Fruit fly (Drosophila melanogaster) whole organism, embryonic: Measurements from ENCODE around the gene Pcyt1.
A peak's percentile ranks its signal among the peaks of the same experiment; 100 is the strongest.

Experiments
- Antp ChIP-seq: fragments of 200-800 bp; sonication (Bioruptor generic); optimal IDR thresholded peaks from 3 replicates; lab custom pipeline; 2016; ENCODE audit warnings: missing biosample characterization, missing genetic modification characterization
- Bteb2 ChIP-seq: fragments of 200-800 bp; sonication (Bioruptor generic); optimal IDR thresholded peaks from 2 replicates; lab custom pipeline; 2016; ENCODE audit warnings: missing biosample characterization, missing genetic modification characterization
- CG11504 ChIP-seq: fragments of 200-800 bp; sonication (Bioruptor generic); optimal IDR thresholded peaks from 3 replicates; lab custom pipeline; 2019; ENCODE audit warnings: missing biosample characterization, mild to moderate bottlenecking, missing genetic modification characterization, moderate library complexity
- CG12744 ChIP-seq: fragments of 200-800 bp; sonication (Bioruptor generic); optimal IDR thresholded peaks from 2 replicates; lab custom pipeline; 2016; ENCODE audit warnings: missing biosample characterization, missing genetic modification characterization
- CG13624 ChIP-seq: fragments of 200-800 bp; sonication (Bioruptor generic); optimal IDR thresholded peaks from 2 replicates; lab custom pipeline; 2016; ENCODE audit warnings: missing biosample characterization, missing genetic modification characterization
- CG1602 ChIP-seq: fragments of 200-800 bp; sonication (Bioruptor generic); optimal IDR thresholded peaks from 3 replicates; lab custom pipeline; 2016; ENCODE audit warnings: missing biosample characterization, missing genetic modification characterization
- CG17328 ChIP-seq: fragments of 200-800 bp; sonication (Bioruptor generic); IDR thresholded peaks from 2 replicates; pipeline ENCODE4 v1.3.6; 2022; ENCODE audit warnings: missing biosample characterization, missing genetic modification characterization
- CG17912 ChIP-seq: fragments of 200-800 bp; sonication (Bioruptor generic); optimal IDR thresholded peaks from 2 replicates; lab custom pipeline; 2018; ENCODE audit warnings: missing biosample characterization, mild to moderate bottlenecking, missing genetic modification characterization
- CG18599 ChIP-seq: fragments of 200-800 bp; sonication (Bioruptor generic); optimal IDR thresholded peaks from 3 replicates; lab custom pipeline; 2017; ENCODE audit warnings: missing biosample characterization, missing genetic modification characterization, mild to moderate bottlenecking, moderate library complexity, missing genetic modification reagents
- CG31441 ChIP-seq: fragments of 200-800 bp; sonication (Bioruptor generic); IDR thresholded peaks from 2 replicates; pipeline ENCODE4 v1.3.6; 2022; ENCODE audit warnings: missing biosample characterization, missing genetic modification characterization
- CG3281 ChIP-seq: fragments of 200-800 bp; sonication (Bioruptor generic); optimal IDR thresholded peaks from 3 replicates; lab custom pipeline; 2017; ENCODE audit warnings: missing biosample characterization, mild to moderate bottlenecking, missing genetic modification characterization
- CG3726 ChIP-seq: fragments of 200-800 bp; sonication (Bioruptor generic); IDR thresholded peaks from 3 replicates; pipeline ENCODE4, ENCODE4 v1.3.6; 2022; ENCODE audit warnings: missing biosample characterization, missing genetic modification characterization
- CG4360 ChIP-seq: fragments of 200-800 bp; sonication (Bioruptor generic); IDR thresholded peaks from 2 replicates; pipeline ENCODE4 v1.3.6; 2022; ENCODE audit warnings: missing biosample characterization, missing genetic modification characterization
- CG4730 ChIP-seq: fragments of 200-800 bp; sonication (Bioruptor generic); IDR thresholded peaks from 2 replicates; pipeline ENCODE4 v1.3.6; 2022; ENCODE audit warnings: missing biosample characterization, missing genetic modification characterization
- CG6689 ChIP-seq: fragments of 200-800 bp; sonication (Bioruptor generic); IDR thresholded peaks from 2 replicates; pipeline ENCODE4 v1.3.6; 2022; ENCODE audit warnings: missing biosample characterization, missing genetic modification characterization
- CG6813 ChIP-seq: fragments of 200-800 bp; sonication (Bioruptor generic); optimal IDR thresholded peaks from 2 replicates; lab custom pipeline; 2017; ENCODE audit warnings: missing biosample characterization, missing genetic modification characterization, mild to moderate bottlenecking, moderate library complexity, missing genetic modification reagents
- CG8281 ChIP-seq: fragments of 200-800 bp; sonication (Bioruptor generic); optimal IDR thresholded peaks from 2 replicates; lab custom pipeline; 2018; ENCODE audit warnings: missing biosample characterization, mild to moderate bottlenecking, missing genetic modification characterization, moderate library complexity
- CG8388 ChIP-seq: fragments of 200-800 bp; sonication (Bioruptor generic); optimal IDR thresholded peaks from 2 replicates; lab custom pipeline; 2019; ENCODE audit warnings: missing biosample characterization, mild to moderate bottlenecking, missing genetic modification characterization, moderate library complexity
- CG9215 ChIP-seq: fragments of 200-800 bp; sonication (Bioruptor generic); IDR thresholded peaks from 2 replicates; pipeline ENCODE4 v1.3.6; 2022; ENCODE audit warnings: missing biosample characterization, missing genetic modification characterization
- CG9932 ChIP-seq: fragments of 200-800 bp; sonication (Bioruptor generic); IDR thresholded peaks from 2 replicates; pipeline ENCODE4 v1.3.6; 2022; ENCODE audit warnings: missing biosample characterization, missing genetic modification characterization
- CrebB ChIP-seq: fragments of 200-800 bp; sonication (Bioruptor generic); optimal IDR thresholded peaks from 3 replicates; lab custom pipeline; 2018; ENCODE audit warnings: missing biosample characterization, mild to moderate bottlenecking, missing genetic modification characterization
- Dll ChIP-seq: fragments of 200-800 bp; sonication (Bioruptor generic); IDR thresholded peaks from 4 replicates; pipeline ENCODE4 v1.3.6; 2022; ENCODE audit warnings: missing biosample characterization, missing genetic modification characterization; ENCODE audit not compliant: partially characterized antibody
- E2f1 ChIP-seq: fragments of 200-800 bp; sonication (Bioruptor generic); IDR thresholded peaks from 2 replicates; pipeline ENCODE4 v1.3.6; 2022; ENCODE audit warnings: missing biosample characterization, missing genetic modification characterization
- Fer1 ChIP-seq: fragments of 200-800 bp; sonication (Bioruptor generic); optimal IDR thresholded peaks from 2 replicates; lab custom pipeline; 2017; ENCODE audit warnings: missing biosample characterization, mild to moderate bottlenecking, missing genetic modification characterization
- HLH54F ChIP-seq: fragments of 200-800 bp; sonication (Bioruptor generic); optimal IDR thresholded peaks from 3 replicates; lab custom pipeline; 2016; ENCODE audit warnings: missing biosample characterization, missing genetic modification characterization
- HLHmδ ChIP-seq: fragments of 200-800 bp; sonication (Bioruptor generic); optimal IDR thresholded peaks from 2 replicates; lab custom pipeline; 2018; ENCODE audit warnings: missing biosample characterization, mild to moderate bottlenecking, missing genetic modification characterization, moderate library complexity
- Hsf ChIP-seq: fragments of 200-800 bp; sonication (Bioruptor generic); optimal IDR thresholded peaks from 3 replicates; lab custom pipeline; 2016; ENCODE audit warnings: missing biosample characterization, missing genetic modification characterization
- Lhr ChIP-seq: fragments of 200-800 bp; sonication (Bioruptor generic); optimal IDR thresholded peaks from 3 replicates; lab custom pipeline; 2017; ENCODE audit warnings: mild to moderate bottlenecking, missing biosample characterization, missing genetic modification reagents, missing genetic modification characterization
- Lpt ChIP-seq: fragments of >200 bp; optimal IDR thresholded peaks from 2 replicates; lab custom pipeline; 2018; ENCODE audit warnings: missing biosample characterization, missing genetic modification characterization
- NC2β ChIP-seq: fragments of 200-800 bp; sonication (Bioruptor generic); optimal IDR thresholded peaks from 2 replicates; lab custom pipeline; 2016; ENCODE audit warnings: missing biosample characterization, missing genetic modification characterization
- NK7.1 ChIP-seq: fragments of 200-800 bp; sonication (Bioruptor generic); optimal IDR thresholded peaks from 3 replicates; lab custom pipeline; 2016; ENCODE audit warnings: missing biosample characterization, missing genetic modification characterization
- Nf-YB ChIP-seq: fragments of 200-800 bp; sonication (Bioruptor generic); optimal IDR thresholded peaks from 3 replicates; lab custom pipeline; 2019; ENCODE audit warnings: missing biosample characterization, mild to moderate bottlenecking, missing genetic modification characterization, moderate library complexity
- NfI ChIP-seq: fragments of 200-800 bp; sonication (Bioruptor generic); optimal IDR thresholded peaks from 3 replicates; lab custom pipeline; 2018; ENCODE audit warnings: missing biosample characterization, mild to moderate bottlenecking, missing genetic modification characterization, moderate library complexity
- Ptx1 ChIP-seq: fragments of 200-800 bp; sonication (Bioruptor generic); IDR thresholded peaks from 2 replicates; pipeline ENCODE4 v1.3.6; 2022; ENCODE audit warnings: missing biosample characterization, missing genetic modification characterization
- Ravus ChIP-seq: fragments of 200-800 bp; sonication (Bioruptor generic); IDR thresholded peaks from 2 replicates; pipeline ENCODE4 v1.3.6; 2022; ENCODE audit warnings: missing biosample characterization, missing genetic modification characterization
- Xrp1 ChIP-seq: fragments of 200-800 bp; sonication (Bioruptor generic); IDR thresholded peaks from 2 replicates; pipeline ENCODE4 v1.3.6; 2022; ENCODE audit warnings: missing biosample characterization, missing genetic modification characterization
- aop ChIP-seq: fragments of 200-800 bp; sonication (Bioruptor generic); IDR thresholded peaks from 2 replicates; pipeline ENCODE4 v1.3.6; 2022; ENCODE audit warnings: missing biosample characterization, missing genetic modification characterization
- bab2 ChIP-seq: fragments of 200-800 bp; sonication (Bioruptor generic); optimal IDR thresholded peaks from 2 replicates; lab custom pipeline; 2016; ENCODE audit warnings: missing biosample characterization, missing genetic modification characterization
- bbx ChIP-seq: fragments of 200-800 bp; sonication (Bioruptor generic); IDR thresholded peaks from 2 replicates; pipeline ENCODE4 v1.3.6; 2022; ENCODE audit warnings: missing biosample characterization, missing genetic modification characterization; ENCODE audit not compliant: partially characterized antibody
- bigmax ChIP-seq: fragments of 200-800 bp; sonication (Bioruptor generic); optimal IDR thresholded peaks from 2 replicates; lab custom pipeline; 2018; ENCODE audit warnings: missing biosample characterization, mild to moderate bottlenecking, missing genetic modification characterization
- btn ChIP-seq: fragments of 200-800 bp; sonication (Bioruptor generic); optimal IDR thresholded peaks from 2 replicates; lab custom pipeline; 2016; ENCODE audit warnings: missing biosample characterization, missing genetic modification characterization
- crp ChIP-seq, 2 experiments: fragments of 200-800 bp; sonication (Bioruptor generic); optimal IDR thresholded peaks; 2 replicates in 1 of 2; 3 replicates in 1 of 2; lab custom pipeline; 2017; ENCODE audit warnings: missing biosample characterization in 2 of 2, missing genetic modification characterization in 2 of 2, mild to moderate bottlenecking in 1 of 2, moderate library complexity in 1 of 2
- disco-r ChIP-seq: fragments of 200-800 bp; sonication (Bioruptor generic); optimal IDR thresholded peaks from 2 replicates; lab custom pipeline; 2016; ENCODE audit warnings: missing biosample characterization, missing genetic modification characterization
- esg ChIP-seq: fragments of 200-800 bp; sonication (Bioruptor generic); conservative IDR thresholded peaks from 2 replicates; pipeline ENCODE4 v1.3.6; 2022; ENCODE audit warnings: missing biosample characterization, missing genetic modification characterization
- gt ChIP-seq: fragments of 200-800 bp; sonication (Bioruptor generic); IDR thresholded peaks from 2 replicates; pipeline ENCODE4 v1.3.6; 2022; ENCODE audit warnings: missing biosample characterization, missing genetic modification characterization
- ind ChIP-seq: fragments of 200-800 bp; sonication (Bioruptor generic); optimal IDR thresholded peaks from 3 replicates; lab custom pipeline; 2016; ENCODE audit warnings: missing biosample characterization, missing genetic modification characterization
- mirr ChIP-seq: fragments of 200-800 bp; sonication (Bioruptor generic); optimal IDR thresholded peaks from 3 replicates; lab custom pipeline; 2018; ENCODE audit warnings: missing biosample characterization, mild to moderate bottlenecking, missing genetic modification characterization
- oc ChIP-seq: fragments of 200-800 bp; sonication (Bioruptor generic); optimal IDR thresholded peaks from 2 replicates; lab custom pipeline; 2018; ENCODE audit warnings: missing biosample characterization, mild to moderate bottlenecking, missing genetic modification characterization, moderate library complexity
- rib ChIP-seq: fragments of 200-800 bp; sonication (Bioruptor generic); IDR thresholded peaks from 2 replicates; pipeline ENCODE4 v1.3.6; 2022; ENCODE audit warnings: missing biosample characterization, missing genetic modification characterization
- seq ChIP-seq: fragments of 200-800 bp; sonication (Bioruptor generic); IDR thresholded peaks from 2 replicates; pipeline ENCODE4 v1.3.6; 2022; ENCODE audit warnings: missing biosample characterization, missing genetic modification characterization
- toy ChIP-seq: fragments of 200-800 bp; sonication (Bioruptor generic); IDR thresholded peaks from 2 replicates; pipeline ENCODE4 v1.3.6; 2022; ENCODE audit warnings: missing biosample characterization, missing genetic modification characterization
- trem ChIP-seq: fragments of 200-800 bp; optimal IDR thresholded peaks from 3 replicates; lab custom pipeline; 2019; ENCODE audit warnings: missing biosample characterization, mild to moderate bottlenecking, missing genetic modification characterization, moderate library complexity

The Pcyt1 gene

DNA sequence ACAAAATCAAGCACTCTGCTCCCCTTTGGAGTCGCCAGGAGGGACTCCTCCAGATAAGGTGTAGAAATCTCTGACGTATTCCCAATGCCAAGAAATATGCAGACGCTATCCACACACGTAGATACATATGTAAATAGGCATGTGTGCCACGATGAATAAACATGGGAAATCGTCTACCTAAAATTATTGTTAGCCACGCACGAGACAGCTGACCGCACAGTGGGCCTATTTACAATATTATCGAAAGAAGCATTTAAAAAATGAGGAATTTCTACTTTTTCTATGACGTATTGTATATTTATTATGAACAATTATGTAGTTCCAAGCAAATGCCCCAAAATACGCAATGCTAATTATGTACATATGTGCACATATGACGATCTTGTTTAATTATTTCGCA, 3.3 kb downstream of the Pcyt1 start (continued):
- TF ChIP-seq Dll (GFP tag; lab: Robert Waterston, UW): no peak
- peak; percentile 30; the same call in 1 of the 2 replicates for TF ChIP-seq CG9932 (GFP tag; lab: Robert Waterston, UW)
- no peak for TF ChIP-seq aop
- TF ChIP-seq CG9215: peak; percentile 30; the same call in 1 of the 2 replicates
- no peak for TF ChIP-seq Ptx1 (GFP tag; lab: Robert Waterston, UW)
- TF ChIP-seq rib: no peak
- TF ChIP-seq Xrp1 (GFP tag; lab: Robert Waterston, UW): peak; percentile 53
- TF ChIP-seq Nf-YB: no peak
- TF ChIP-seq NfI: no peak
- TF ChIP-seq btn (GFP tag; lab: Kevin White, UChicago): no peak
- TF ChIP-seq HLHmδ (GFP tag; lab: Kevin White, UChicago): no peak
- TF ChIP-seq CrebB (tag; lab: Kevin White, UChicago): no peak
- no peak for TF ChIP-seq CG3726 (GFP tag; lab: Robert Waterston, UW)
- TF ChIP-seq seq (GFP tag; lab: Robert Waterston, UW): 0 out of 2 replicates have a peak, but pooled peaks have one; percentile 33
- TF ChIP-seq CG8388: no peak
- no peak for TF ChIP-seq disco-r (GFP tag; lab: Kevin White, UChicago)
- peak; percentile 11 for TF ChIP-seq CG18599 (GFP tag; lab: Kevin White, UChicago)
- 0 out of 2 replicates have a peak, but pooled peaks have one; percentile 42 for TF ChIP-seq CG4360 (GFP tag; lab: Robert Waterston, UW)
- TF ChIP-seq NK7.1 (GFP tag; lab: Kevin White, UChicago): no peak
- no peak for TF ChIP-seq oc
- TF ChIP-seq Bteb2 (GFP tag; lab: Kevin White, UChicago): no peak
- no peak for TF ChIP-seq Lpt (GFP tag; lab: Kevin White, UChicago)
- peak in 1 of 2 experiments; percentile 54 for TF ChIP-seq crp (GFP tag; optimal IDR thresholded peaks at IDR 0.05; lab: Kevin White, UChicago)
- peak; percentile 46 for TF ChIP-seq mirr (GFP tag; lab: Kevin White, UChicago)
- TF ChIP-seq esg (GFP tag; lab: Robert Waterston, UW): no peak; the same call in 1 of the 2 replicates
- no peak for TF ChIP-seq Ravus (GFP tag; lab: Robert Waterston, UW)
- no peak for TF ChIP-seq E2f1 (GFP tag; lab: Robert Waterston, UW)
- TF ChIP-seq Antp (GFP tag; lab: Kevin White, UChicago): no peak
- peak; percentile 35 for TF ChIP-seq CG11504
- 0 out of 2 replicates have a peak, but pooled peaks have one; percentile 20 for TF ChIP-seq CG6689 (GFP tag; lab: Robert Waterston, UW)
- TF ChIP-seq trem: no peak
- TF ChIP-seq Lhr (GFP tag; lab: Kevin White, UChicago): no peak
- no peak for TF ChIP-seq gt (GFP tag; lab: Robert Waterston, UW)
- peak; percentile 20 for TF ChIP-seq bab2 (GFP tag; lab: Kevin White, UChicago)
- peak; percentile 32 for TF ChIP-seq CG6813 (GFP tag; lab: Kevin White, UChicago)
- no peak for TF ChIP-seq CG12744 (GFP tag; lab: Kevin White, UChicago)
- no peak for TF ChIP-seq Hsf (GFP tag; lab: Kevin White, UChicago)
- no peak for TF ChIP-seq ind
- no peak for TF ChIP-seq CG31441 (GFP tag; lab: Robert Waterston, UW)
- no peak for TF ChIP-seq CG17328
- TF ChIP-seq CG1602 (GFP tag; lab: Kevin White, UChicago): no peak
- TF ChIP-seq bigmax (GFP tag; lab: Kevin White, UChicago): no peak
- no peak for TF ChIP-seq CG8281 (tag; lab: Kevin White, UChicago)
- no peak for TF ChIP-seq Fer1 (GFP tag; lab: Kevin White, UChicago)
- TF ChIP-seq NC2β (GFP tag; lab: Kevin White, UChicago): no peak
- TF ChIP-seq toy: no peak
- TF ChIP-seq CG3281 (GFP tag; lab: Kevin White, UChicago): peak; percentile 6
- TF ChIP-seq bbx (GFP tag; lab: Robert Waterston, UW): no peak
- TF ChIP-seq CG17912 (GFP tag; lab: Kevin White, UChicago): no peak
- TF ChIP-seq CG4730: no peak
- no peak for TF ChIP-seq HLH54F (GFP tag; lab: Kevin White, UChicago)
- TF ChIP-seq CG13624 (GFP tag; lab: Kevin White, UChicago): peak; percentile 13
